Worm (Caenorhabditis elegans): ENCODE data around the gene gcy-32.

ce11 chrV:13898356-13898755 is 16.9 kb downstream of the gcy-32 start, which contains the start of gene cyp-35C1:
- TF ChIP-seq pqm-1 (tag; optimal IDR thresholded peaks at IDR 0.05) (no peak), ceh-19 (GFP tag; optimal IDR thresholded peaks at IDR 0.05) (no peak), hlh-15 (tag; optimal IDR thresholded peaks at IDR 0.05) (no peak), F13H6.1 (tag; optimal IDR thresholded peaks at IDR 0.05) (no peak), pha-4 (tag; optimal IDR thresholded peaks at IDR 0.05) (no peak)
